Worm (Caenorhabditis elegans): Measurements from ENCODE around the gene srbc-41.

srbc-41 gene

DNA sequence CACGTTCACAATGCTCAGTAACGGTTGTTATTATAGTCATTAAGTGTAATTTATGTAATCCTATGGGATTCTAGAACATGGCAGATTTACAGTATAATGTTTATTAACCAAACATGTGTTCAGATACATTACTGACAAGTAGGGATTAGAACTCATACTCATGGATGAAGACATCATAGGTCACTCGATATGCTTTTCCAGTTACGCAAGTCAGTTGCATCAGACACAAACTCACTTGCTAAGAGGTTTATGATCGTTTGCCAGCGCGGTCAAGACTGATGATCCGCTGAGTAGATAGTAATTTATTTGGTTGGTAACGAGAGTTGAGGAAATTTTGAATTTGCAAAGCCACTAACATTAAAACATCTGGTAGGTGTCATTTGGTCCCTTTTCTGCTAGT lies 40.0 kb downstream of the srbc-41 start:
- no peak for TF ChIP-seq ceh-82 (tag; optimal IDR thresholded peaks at IDR 0.05)
- no peak for TF ChIP-seq C16A3.4 (tag; optimal IDR thresholded peaks at IDR 0.05)
- peak; percentile 10 for TF ChIP-seq dsc-1 (tag; optimal IDR thresholded peaks at IDR 0.05)
- TF ChIP-seq blmp-1 (tag; optimal IDR thresholded peaks at IDR 0.05), result no peak
- TF ChIP-seq F16B12.6 (tag; optimal IDR thresholded peaks at IDR 0.05), result no peak
- TF ChIP-seq mdl-1 (tag; optimal IDR thresholded peaks at IDR 0.05), result no peak
- no peak for TF ChIP-seq unc-86 (tag; optimal IDR thresholded peaks at IDR 0.05)

DNA sequence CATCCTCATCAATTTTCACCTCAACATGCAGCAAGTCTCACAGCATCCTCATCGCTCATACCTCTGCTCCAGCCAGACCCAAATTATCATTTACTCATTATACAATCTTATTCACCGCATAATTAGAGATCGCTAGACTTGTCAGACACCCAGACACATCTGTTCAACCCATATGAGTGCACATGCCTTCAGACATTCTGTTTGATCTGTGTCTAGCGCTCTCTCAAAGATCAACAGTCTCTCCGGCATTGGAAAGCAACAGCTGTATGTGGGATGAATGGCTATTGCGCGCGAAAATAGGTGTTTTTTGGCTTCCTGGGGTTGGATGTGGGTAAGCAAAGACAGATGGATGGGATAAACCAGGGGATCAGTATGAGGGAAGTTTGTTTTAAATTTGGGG lies 42.0 kb downstream of the srbc-41 start:
- TF ChIP-seq lin-35 (GFP tag; optimal IDR thresholded peaks at IDR 0.05) (no peak), nhr-85 (tag) (peak; percentile 42), ztf-11 (tag; optimal IDR thresholded peaks at IDR 0.05) (peak in 1 of 2 experiments; percentile 21), grh-1 (GFP tag; IDR thresholded peaks at IDR 0.05) (no peak)

DNA sequence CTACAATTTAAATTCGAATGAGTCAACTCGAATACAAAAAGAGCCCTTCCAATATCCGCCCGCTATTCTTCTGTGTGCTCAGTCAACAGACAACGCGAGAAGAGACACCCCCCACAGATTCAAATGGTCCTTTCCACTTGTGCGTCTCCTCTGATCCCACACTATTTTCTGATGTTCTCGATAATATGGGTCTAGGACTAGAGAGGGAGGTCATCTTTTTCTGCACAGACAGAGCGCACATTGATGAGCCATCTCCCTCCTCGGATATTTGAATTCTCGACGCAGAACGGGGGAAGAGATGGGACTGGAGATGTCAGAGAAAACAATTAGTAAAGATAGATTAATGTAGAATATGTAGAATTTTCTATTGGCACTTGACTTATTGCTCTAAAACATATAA lies 43.9 kb downstream of the srbc-41 start:
- no peak for TF ChIP-seq dpl-1 (GFP tag; optimal IDR thresholded peaks at IDR 0.05)
- peak; percentile 13 for TF ChIP-seq dsc-1 (tag; optimal IDR thresholded peaks at IDR 0.05)

DNA sequence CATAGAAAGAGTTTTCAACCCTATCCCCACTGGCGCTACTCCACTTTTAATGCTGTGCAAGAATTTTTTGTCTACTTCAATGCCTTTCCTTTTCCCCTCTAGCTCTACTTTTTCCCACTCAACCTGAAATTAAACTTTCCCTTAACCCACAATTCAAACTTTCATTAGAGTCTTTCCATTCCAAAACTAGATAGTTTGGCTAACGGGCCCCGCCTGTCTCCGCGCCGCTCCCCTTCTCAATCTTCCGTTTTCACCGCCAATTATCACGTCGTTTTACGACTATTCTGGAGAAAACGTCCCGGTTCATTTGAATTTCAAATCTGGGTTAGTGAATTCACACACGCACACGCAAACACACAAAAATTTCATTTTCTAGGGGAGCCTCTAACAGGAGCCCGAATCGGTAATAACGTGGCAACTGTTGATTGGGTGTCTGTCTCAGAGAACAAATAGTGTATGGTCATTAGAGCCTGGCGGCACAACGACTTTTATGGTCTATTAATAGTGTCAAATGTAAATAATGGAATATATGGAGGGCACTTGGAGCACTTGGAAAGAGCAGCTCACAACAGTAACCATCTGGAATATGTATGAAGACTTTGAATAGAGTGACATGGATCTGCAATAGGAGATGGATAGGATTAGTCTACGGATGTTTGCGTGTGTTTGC lies 44.7 kb downstream of the srbc-41 start:
- peak; percentile 91 for TF ChIP-seq xbp-1 (tag; optimal IDR thresholded peaks at IDR 0.05)
- TF ChIP-seq blmp-1 (tag; optimal IDR thresholded peaks at IDR 0.05), result peak; percentile 52
- no peak for TF ChIP-seq skn-1 (tag; optimal IDR thresholded peaks at IDR 0.05)
- TF ChIP-seq unc-62 (GFP tag; optimal IDR thresholded peaks at IDR 0.05), result no peak

DNA sequence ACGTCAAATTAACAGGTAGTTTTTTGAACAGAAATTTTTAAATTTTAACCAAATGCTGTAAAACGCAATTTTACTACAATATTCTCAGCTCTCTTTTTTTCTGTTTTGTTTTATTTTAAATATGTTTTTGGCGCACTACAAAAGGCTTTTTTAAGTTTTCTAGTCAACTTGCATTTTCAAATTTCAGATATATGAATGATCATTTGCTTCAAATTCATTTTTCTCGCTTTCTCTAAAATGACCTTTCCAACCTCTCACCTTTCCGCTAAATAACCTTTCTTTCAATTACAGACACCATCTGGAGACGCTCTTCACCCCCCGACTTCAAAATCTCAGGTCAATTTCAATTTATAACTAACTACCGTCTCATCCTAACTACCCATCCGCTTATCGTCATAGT lies 47.9 kb downstream of the srbc-41 start, which contains the start of gene cdc-25.2:
Gene cdc-25.2 (plus strand): TSS at position 301 of the 400 bp plus-strand sequence.
- TF ChIP-seq ceh-90 (tag; optimal IDR thresholded peaks at IDR 0.05), result no peak
- TF ChIP-seq fkh-4 (tag; optimal IDR thresholded peaks at IDR 0.05; ENCODE audit: borderline replicate concordance), result no peak
- no peak for TF ChIP-seq dsc-1 (tag; optimal IDR thresholded peaks at IDR 0.05)
- no peak for TF ChIP-seq snu-23 (GFP tag; optimal IDR thresholded peaks at IDR 0.05)
- no peak for TF ChIP-seq Y116A8C.19 (tag; optimal IDR thresholded peaks at IDR 0.05; ENCODE audit: borderline replicate concordance)
- TF ChIP-seq sptf-1 (tag; optimal IDR thresholded peaks at IDR 0.05), result no peak
- TF ChIP-seq egl-13 (tag; optimal IDR thresholded peaks at IDR 0.05), result no peak
- TF ChIP-seq pqm-1 (tag; optimal IDR thresholded peaks at IDR 0.05), result no peak
- no peak for TF ChIP-seq unc-86 (tag; optimal IDR thresholded peaks at IDR 0.05)
